Fruit fly (Drosophila melanogaster) S2 (cell line): ENCODE measurements around the gene Reps.

Experiments
- CG8478 ChIP-seq: fragments of >200 bp; optimal IDR thresholded peaks from 2 replicates; lab custom pipeline; 2018
- CTCF ChIP-seq, 2 experiments: fragments of >200 bp; optimal IDR thresholded peaks; 2 replicates each; lab custom pipeline; 2018

dm6 chr2L:11068441-11068840 lies 38.0 kb downstream of the Reps start:
- no peak for TF ChIP-seq CG8478
- TF ChIP-seq CTCF (optimal IDR thresholded peaks at IDR 0.05; lab: Kevin White, UChicago), result no peak
